Worm (Caenorhabditis elegans): Measurements from ENCODE around the gene rmd-6.

rmd-6 gene

ce11 chrIV:5078846-5079245 lies 10.2 kb downstream of the rmd-6 start (continued):
- TF ChIP-seq isw-1 (GFP tag; IDR thresholded peaks at IDR 0.05), result no peak
- no peak for TF ChIP-seq C34B4.2 (tag; optimal IDR thresholded peaks at IDR 0.05)
- no peak for TF ChIP-seq sptf-1 (tag; optimal IDR thresholded peaks at IDR 0.05)
- TF ChIP-seq jun-1 (tag; optimal IDR thresholded peaks at IDR 0.05), result no peak
- no peak for TF ChIP-seq nhr-237 (tag; optimal IDR thresholded peaks at IDR 0.05)
- no peak for TF ChIP-seq pag-3 (tag; optimal IDR thresholded peaks at IDR 0.05; ENCODE audit: borderline replicate concordance, insufficient read depth)
- TF ChIP-seq mef-2 (tag; optimal IDR thresholded peaks at IDR 0.05), result no peak
- TF ChIP-seq nhr-71 (tag; optimal IDR thresholded peaks at IDR 0.05), result peak; percentile 35
- no peak for TF ChIP-seq vab-15 (tag; optimal IDR thresholded peaks at IDR 0.05)

ce11 chrIV:5081122-5081521 lies 12.5 kb downstream of the rmd-6 start:
- TF ChIP-seq lin-14 (GFP tag; optimal IDR thresholded peaks at IDR 0.05) (peak; percentile 82), lin-35 (GFP tag; optimal IDR thresholded peaks at IDR 0.05) (no peak), ceh-82 (tag; optimal IDR thresholded peaks at IDR 0.05) (peak in 1 of 3 experiments; percentile 13), nhr-71 (tag; optimal IDR thresholded peaks at IDR 0.05) (peak; percentile 34), sptf-1 (tag; optimal IDR thresholded peaks at IDR 0.05) (no peak), C34B4.2 (tag; optimal IDR thresholded peaks at IDR 0.05) (no peak), grh-1 (GFP tag; IDR thresholded peaks at IDR 0.05) (no peak), fkh-8 (tag; optimal IDR thresholded peaks at IDR 0.05) (no peak), lsy-2 (tag; optimal IDR thresholded peaks at IDR 0.05) (peak; percentile 3 to 32), rnt-1 (tag; optimal IDR thresholded peaks at IDR 0.05) (peak; percentile 9), isw-1 (GFP tag; IDR thresholded peaks at IDR 0.05) (no peak), fkh-10 (GFP tag; optimal IDR thresholded peaks at IDR 0.05) (peak; percentile 51), mep-1 (tag; optimal IDR thresholded peaks at IDR 0.05) (peak; percentile 38), lir-3 (tag; optimal IDR thresholded peaks at IDR 0.05; ENCODE audit: poor library complexity) (no peak), dsc-1 (tag; optimal IDR thresholded peaks at IDR 0.05) (peak; percentile 2), irx-1 (tag; optimal IDR thresholded peaks at IDR 0.05) (peak; percentile 12), efl-1 (optimal IDR thresholded peaks at IDR 0.05) (no peak), efl-1 (GFP tag; optimal IDR thresholded peaks at IDR 0.05 in 1 of 2) (peak in 1 of 2 experiments; percentile 67), lin-15B (tag; optimal IDR thresholded peaks at IDR 0.05) (no peak), ceh-88 (GFP tag; IDR thresholded peaks at IDR 0.05) (no peak), F16B12.6 (tag; optimal IDR thresholded peaks at IDR 0.05) (no peak)

DNA sequence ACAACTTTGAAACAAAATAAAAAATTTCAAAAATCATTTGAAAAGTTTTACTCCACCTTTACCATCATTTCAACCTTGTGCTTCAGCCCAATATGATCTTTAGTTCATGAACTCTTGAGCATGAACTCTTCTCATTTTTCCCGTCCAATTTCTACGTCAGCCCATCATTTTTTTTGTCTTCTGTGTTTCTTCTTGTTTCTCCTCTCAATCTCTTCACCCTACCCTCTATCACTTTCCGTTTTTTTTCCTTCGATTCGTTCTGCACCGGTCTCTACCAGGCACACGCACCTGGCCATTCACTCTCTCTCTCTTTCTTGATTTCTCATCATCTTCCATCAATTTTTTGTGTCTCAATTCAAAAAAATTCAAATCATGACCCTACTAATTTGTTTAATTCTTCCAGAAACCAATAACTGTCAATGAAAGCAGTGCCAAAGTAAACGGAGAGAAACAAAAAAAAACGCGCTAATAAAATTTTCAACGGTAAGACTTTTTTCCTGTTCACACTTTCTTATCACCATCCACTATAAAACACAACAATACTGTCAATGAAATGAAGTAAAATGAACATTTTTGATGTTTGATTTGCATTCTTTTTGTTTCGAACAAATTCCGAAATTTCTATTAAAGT lies 14.4 kb downstream of the rmd-6 start, which contains the start of gene pygo-1:
Gene pygo-1, plus strand, starts transcription at position 404 of the 631 bp plus-strand sequence.
- no peak for TF ChIP-seq isw-1 (GFP tag; IDR thresholded peaks at IDR 0.05)
- peak; percentile 41 for TF ChIP-seq rnt-1 (tag; optimal IDR thresholded peaks at IDR 0.05)
- peak; percentile 68 for TF ChIP-seq nhr-85 (tag)
- TF ChIP-seq mep-1 (tag; optimal IDR thresholded peaks at IDR 0.05), result peak; percentile 16
- TF ChIP-seq C34B4.2 (tag; optimal IDR thresholded peaks at IDR 0.05), result no peak
- TF ChIP-seq snu-23 (GFP tag; optimal IDR thresholded peaks at IDR 0.05), result peak; percentile 39
- peak; percentile 93 for TF ChIP-seq blmp-1 (tag; optimal IDR thresholded peaks at IDR 0.05)
- TF ChIP-seq nhr-71 (tag; optimal IDR thresholded peaks at IDR 0.05), result peak; percentile 32
- peak in 1 of 2 experiments; percentile 20 for TF ChIP-seq lsy-2 (tag; optimal IDR thresholded peaks at IDR 0.05)
- TF ChIP-seq lin-14 (GFP tag; optimal IDR thresholded peaks at IDR 0.05), result peak; percentile 24
- no peak for TF ChIP-seq nhr-47 (tag; optimal IDR thresholded peaks at IDR 0.05)
- no peak for TF ChIP-seq efl-1 (optimal IDR thresholded peaks at IDR 0.05)
- TF ChIP-seq efl-1 (GFP tag; optimal IDR thresholded peaks at IDR 0.05 in 1 of 2), result peak in 1 of 2 experiments; percentile 86

ce11 chrIV:5083832-5084231 lies 15.2 kb downstream of the rmd-6 start:
- TF ChIP-seq unc-62 (GFP tag; optimal IDR thresholded peaks at IDR 0.05) (no peak), hlh-4 (tag; optimal IDR thresholded peaks at IDR 0.05) (no peak), efl-1 (optimal IDR thresholded peaks at IDR 0.05) (peak in 1 of 2 experiments; percentile 13), efl-1 (GFP tag; optimal IDR thresholded peaks at IDR 0.05 in 1 of 2) (no peak), mdl-1 (tag; optimal IDR thresholded peaks at IDR 0.05) (no peak), mef-2 (tag; optimal IDR thresholded peaks at IDR 0.05) (no peak), ama-1 (optimal IDR thresholded peaks at IDR 0.05) (no peak), vab-15 (tag; optimal IDR thresholded peaks at IDR 0.05) (no peak)
